Fruit fly (Drosophila melanogaster) whole organism, embryonic: ENCODE measurements around the gene Ubc6.

Source experiments
- Awh ChIP-seq: fragments of 200-800 bp; sonication (Bioruptor generic); IDR thresholded peaks from 2 replicates; pipeline ENCODE4, ENCODE4 v1.3.6; 2022; ENCODE audit warnings: missing biosample characterization, missing genetic modification characterization
- Blimp-1 ChIP-seq: fragments of 200-800 bp; sonication (Bioruptor generic); optimal IDR thresholded peaks from 3 replicates; lab custom pipeline; 2018; ENCODE audit warnings: missing biosample characterization, missing genetic modification characterization, mild to moderate bottlenecking, moderate library complexity, missing genetic modification reagents
- CG10147 ChIP-seq: fragments of 200-800 bp; sonication (Bioruptor generic); optimal IDR thresholded peaks from 2 replicates; lab custom pipeline; 2019; ENCODE audit warnings: missing biosample characterization, mild to moderate bottlenecking, missing genetic modification characterization, moderate library complexity
- CG1024 ChIP-seq: fragments of 200-800 bp; sonication (Bioruptor generic); IDR thresholded peaks from 2 replicates; pipeline ENCODE4 v1.3.6; 2022; ENCODE audit warnings: missing biosample characterization, missing genetic modification characterization
- CG10321 ChIP-seq: fragments of 200-800 bp; sonication (Bioruptor generic); IDR thresholded peaks from 2 replicates; pipeline ENCODE4 v1.3.6; 2022; ENCODE audit warnings: missing biosample characterization, missing genetic modification characterization
- CG10431 ChIP-seq: fragments of 200-800 bp; sonication (Bioruptor generic); optimal IDR thresholded peaks from 3 replicates; lab custom pipeline; 2018; ENCODE audit warnings: missing biosample characterization, mild to moderate bottlenecking, missing genetic modification characterization
- CG12071 ChIP-seq: fragments of 200-800 bp; sonication (Bioruptor generic); optimal IDR thresholded peaks from 3 replicates; lab custom pipeline; 2018; ENCODE audit warnings: missing biosample characterization, mild to moderate bottlenecking, missing genetic modification characterization
- CG13775 ChIP-seq: fragments of 200-800 bp; sonication (Bioruptor generic); optimal IDR thresholded peaks from 3 replicates; lab custom pipeline; 2017; ENCODE audit warnings: missing biosample characterization, mild to moderate bottlenecking, missing genetic modification characterization
- CG13894 ChIP-seq: fragments of 200-800 bp; sonication (Bioruptor generic); optimal IDR thresholded peaks from 3 replicates; lab custom pipeline; 2018; ENCODE audit warnings: missing biosample characterization, mild to moderate bottlenecking, missing genetic modification characterization, moderate library complexity
- CG1647 ChIP-seq: fragments of 200-800 bp; sonication (Bioruptor generic); optimal IDR thresholded peaks from 3 replicates; lab custom pipeline; 2016; ENCODE audit warnings: missing biosample characterization, missing genetic modification characterization
- CG16863 ChIP-seq: fragments of 200-800 bp; sonication (Bioruptor generic); optimal IDR thresholded peaks from 3 replicates; lab custom pipeline; 2016; ENCODE audit warnings: missing biosample characterization, missing genetic modification characterization
- CG17385 ChIP-seq: fragments of 200-800 bp; sonication (Bioruptor generic); optimal IDR thresholded peaks from 3 replicates; lab custom pipeline; 2018; ENCODE audit warnings: missing biosample characterization, mild to moderate bottlenecking, missing genetic modification characterization
- CG17829 ChIP-seq: fragments of 200-800 bp; optimal IDR thresholded peaks from 2 replicates; lab custom pipeline; 2019; ENCODE audit warnings: missing biosample characterization, mild to moderate bottlenecking, missing genetic modification characterization, moderate library complexity
- CG18476 ChIP-seq: fragments of 200-800 bp; sonication (Bioruptor generic); optimal IDR thresholded peaks from 2 replicates; lab custom pipeline; 2016; ENCODE audit warnings: missing biosample characterization, mild to moderate bottlenecking, missing genetic modification characterization
- CG3065 ChIP-seq: fragments of 200-800 bp; sonication (Bioruptor generic); optimal IDR thresholded peaks from 2 replicates; lab custom pipeline; 2016; ENCODE audit warnings: missing biosample characterization, missing genetic modification characterization
- CG31388 ChIP-seq: fragments of 200-800 bp; sonication (Bioruptor generic); optimal IDR thresholded peaks from 2 replicates; lab custom pipeline; 2016; ENCODE audit warnings: missing biosample characterization, missing genetic modification characterization
- CG3838 ChIP-seq: fragments of 200-800 bp; sonication (Bioruptor generic); optimal IDR thresholded peaks from 3 replicates; lab custom pipeline; 2016; ENCODE audit warnings: missing biosample characterization, missing genetic modification characterization
- CG4328 ChIP-seq: fragments of 200-800 bp; sonication (Bioruptor generic); optimal IDR thresholded peaks from 3 replicates; lab custom pipeline; 2017; ENCODE audit warnings: missing biosample characterization, missing genetic modification reagents, missing genetic modification characterization
- CG7963 ChIP-seq: fragments of 200-800 bp; sonication (Bioruptor generic); IDR thresholded peaks from 3 replicates; pipeline ENCODE4 v1.3.6; 2022; ENCODE audit warnings: missing biosample characterization, missing genetic modification characterization; ENCODE audit not compliant: partially characterized antibody
- CG8359 ChIP-seq: fragments of 200-800 bp; sonication (Bioruptor generic); optimal IDR thresholded peaks from 2 replicates; lab custom pipeline; 2017; ENCODE audit warnings: missing biosample characterization, mild to moderate bottlenecking, missing genetic modification characterization, borderline replicate concordance
- CG8924 ChIP-seq: fragments of 200-800 bp; optimal IDR thresholded peaks from 3 replicates; lab custom pipeline; 2019; ENCODE audit warnings: missing biosample characterization, mild to moderate bottlenecking, missing genetic modification characterization, moderate library complexity
- CoRest ChIP-seq: fragments of 200-800 bp; sonication (Bioruptor generic); optimal IDR thresholded peaks from 3 replicates; lab custom pipeline; 2018; ENCODE audit warnings: missing biosample characterization, mild to moderate bottlenecking, missing genetic modification characterization, moderate library complexity
- D ChIP-seq, 2 experiments: fragments of 200-800 bp in 1 of 2; fragments of >200 bp in 1 of 2; sonication (Bioruptor generic) in 1 of 2; optimal IDR thresholded peaks; 2 replicates in 1 of 2; 3 replicates in 1 of 2; lab custom pipeline; 2017; ENCODE audit warnings: mild to moderate bottlenecking in 1 of 2, missing biosample characterization in 1 of 2, missing genetic modification characterization in 1 of 2, missing genetic modification reagents in 1 of 2
- E2f1 ChIP-seq: fragments of 200-800 bp; sonication (Bioruptor generic); IDR thresholded peaks from 2 replicates; pipeline ENCODE4 v1.3.6; 2022; ENCODE audit warnings: missing biosample characterization, missing genetic modification characterization
- Fer3 ChIP-seq: fragments of 200-800 bp; sonication (Bioruptor generic); optimal IDR thresholded peaks from 2 replicates; lab custom pipeline; 2018; ENCODE audit warnings: missing biosample characterization, mild to moderate bottlenecking, missing genetic modification characterization, moderate library complexity
- HLH54F ChIP-seq: fragments of 200-800 bp; sonication (Bioruptor generic); optimal IDR thresholded peaks from 3 replicates; lab custom pipeline; 2016; ENCODE audit warnings: missing biosample characterization, missing genetic modification characterization
- HLHmδ ChIP-seq: fragments of 200-800 bp; sonication (Bioruptor generic); optimal IDR thresholded peaks from 2 replicates; lab custom pipeline; 2018; ENCODE audit warnings: missing biosample characterization, mild to moderate bottlenecking, missing genetic modification characterization, moderate library complexity
- Hr78 ChIP-seq, 2 experiments: fragments of 200-800 bp in 1 of 2; fragments of >200 bp in 1 of 2; sonication (Bioruptor generic) in 1 of 2; optimal IDR thresholded peaks; 2 replicates each; lab custom pipeline; 2017 to 2019; ENCODE audit warnings: missing biosample characterization in 2 of 2, missing genetic modification characterization in 2 of 2, mild to moderate bottlenecking in 1 of 2, moderate library complexity in 1 of 2
- Kr ChIP-seq: fragments of 200-800 bp; sonication (Bioruptor generic); optimal IDR thresholded peaks from 2 replicates; lab custom pipeline; 2017; ENCODE audit warnings: missing biosample characterization, mild to moderate bottlenecking, missing genetic modification characterization
- Optix ChIP-seq: fragments of 200-800 bp; sonication (Bioruptor generic); IDR thresholded peaks from 3 replicates; pipeline ENCODE4 v1.3.6; 2022; ENCODE audit warnings: missing biosample characterization, missing genetic modification characterization
- Ravus ChIP-seq: fragments of 200-800 bp; sonication (Bioruptor generic); IDR thresholded peaks from 2 replicates; pipeline ENCODE4 v1.3.6; 2022; ENCODE audit warnings: missing biosample characterization, missing genetic modification characterization
- Sry-β ChIP-seq: fragments of 200-800 bp; sonication (Bioruptor generic); optimal IDR thresholded peaks from 2 replicates; lab custom pipeline; 2018; ENCODE audit warnings: missing biosample characterization, mild to moderate bottlenecking, missing genetic modification characterization, moderate library complexity
- abd-A ChIP-seq: fragments of 200-800 bp; sonication (Bioruptor generic); optimal IDR thresholded peaks from 3 replicates; lab custom pipeline; 2019; ENCODE audit warnings: missing biosample characterization, mild to moderate bottlenecking, missing genetic modification characterization, moderate library complexity
- cad ChIP-seq: fragments of >200 bp; optimal IDR thresholded peaks from 2 replicates; lab custom pipeline; 2017; ENCODE audit warnings: missing biosample characterization, missing genetic modification characterization
- ci ChIP-seq: fragments of 200-800 bp; sonication (Bioruptor generic); IDR thresholded peaks from 3 replicates; pipeline ENCODE4 v1.3.6; 2022; ENCODE audit warnings: missing biosample characterization, missing genetic modification characterization
- danr ChIP-seq: fragments of 200-800 bp; sonication (Bioruptor generic); IDR thresholded peaks from 2 replicates; pipeline ENCODE4 v1.3.6; 2022; ENCODE audit warnings: missing biosample characterization, missing genetic modification characterization
- en ChIP-seq: fragments of 200-800 bp; sonication (Bioruptor generic); optimal IDR thresholded peaks from 2 replicates; lab custom pipeline; 2016; ENCODE audit warnings: missing biosample characterization, missing genetic modification characterization
- exex ChIP-seq: fragments of 200-800 bp; sonication (Bioruptor generic); optimal IDR thresholded peaks from 4 replicates; lab custom pipeline; 2018; ENCODE audit warnings: missing biosample characterization, mild to moderate bottlenecking, missing genetic modification characterization, moderate library complexity
- eyg ChIP-seq: fragments of 200-800 bp; sonication (Bioruptor generic); optimal IDR thresholded peaks from 3 replicates; lab custom pipeline; 2016; ENCODE audit warnings: missing biosample characterization, missing genetic modification characterization
- gcm ChIP-seq: fragments of 200-800 bp; sonication (Bioruptor generic); optimal IDR thresholded peaks from 2 replicates; lab custom pipeline; 2019; ENCODE audit warnings: missing biosample characterization, mild to moderate bottlenecking, missing genetic modification characterization, moderate library complexity
- gem ChIP-seq: fragments of 200-800 bp; sonication (Bioruptor generic); optimal IDR thresholded peaks from 2 replicates; lab custom pipeline; 2019; ENCODE audit warnings: missing biosample characterization, mild to moderate bottlenecking, missing genetic modification characterization, moderate library complexity
- kni ChIP-seq: fragments of 200-800 bp; sonication (Bioruptor generic); optimal IDR thresholded peaks from 3 replicates; lab custom pipeline; 2017; ENCODE audit warnings: mild to moderate bottlenecking, missing biosample characterization, missing genetic modification reagents, missing genetic modification characterization
- otp ChIP-seq: fragments of 200-800 bp; sonication (Bioruptor generic); IDR thresholded peaks from 3 replicates; pipeline ENCODE4, ENCODE4 v1.3.6; 2022; ENCODE audit warnings: missing biosample characterization, missing genetic modification characterization
- pnt ChIP-seq: fragments of 200-800 bp; sonication (Bioruptor generic); optimal IDR thresholded peaks from 3 replicates; lab custom pipeline; 2016; ENCODE audit warnings: missing biosample characterization, missing genetic modification characterization
- salm ChIP-seq: fragments of 200-800 bp; sonication (Bioruptor generic); optimal IDR thresholded peaks from 2 replicates; lab custom pipeline; 2018; ENCODE audit warnings: missing biosample characterization, mild to moderate bottlenecking, missing genetic modification characterization
- shn ChIP-seq: fragments of 200-800 bp; sonication (Bioruptor generic); optimal IDR thresholded peaks from 3 replicates; lab custom pipeline; 2016; ENCODE audit warnings: missing biosample characterization, missing genetic modification characterization
- sqz ChIP-seq: fragments of 200-800 bp; sonication (Bioruptor generic); optimal IDR thresholded peaks from 3 replicates; lab custom pipeline; 2018; ENCODE audit warnings: missing biosample characterization, mild to moderate bottlenecking, missing genetic modification characterization
- ssp ChIP-seq: fragments of 200-800 bp; sonication (Bioruptor generic); IDR thresholded peaks from 2 replicates; pipeline ENCODE4 v1.3.6; 2022; ENCODE audit warnings: missing biosample characterization, missing genetic modification characterization

Gene Ubc6

dm6 chr3R:4995549-4996277, 43.2 kb upstream of the Ubc6 start (continued):
- TF ChIP-seq CG10431 (GFP tag; lab: Kevin White, UChicago) (no peak), CG4328 (peak; percentile 34), CG13894 (tag; lab: Kevin White, UChicago) (no peak), HLH54F (GFP tag; lab: Kevin White, UChicago) (no peak), CG31388 (GFP tag; lab: Kevin White, UChicago) (no peak), CG17829 (tag; lab: Kevin White, UChicago) (peak; percentile 16), Blimp-1 (GFP tag; lab: Kevin White, UChicago) (no peak), exex (tag; lab: Kevin White, UChicago) (peak; percentile 3), danr (GFP tag; lab: Robert Waterston, UW) (no peak), gem (tag; lab: Kevin White, UChicago) (peak; percentile 51), Awh (GFP tag; lab: Robert Waterston, UW) (no peak), Optix (GFP tag; lab: Robert Waterston, UW) (no peak), pnt (GFP tag; lab: Kevin White, UChicago) (peak; percentile 6), CG8359 (peak; percentile 12), Fer3 (tag; lab: Kevin White, UChicago) (no peak), abd-A (tag; lab: Kevin White, UChicago) (peak; percentile 13), CG16863 (GFP tag; lab: Kevin White, UChicago) (peak; percentile 5), en (no peak), Ravus (GFP tag; lab: Robert Waterston, UW) (no peak), CG10321 (no peak; the same call in 1 of the 2 replicates)

DNA sequence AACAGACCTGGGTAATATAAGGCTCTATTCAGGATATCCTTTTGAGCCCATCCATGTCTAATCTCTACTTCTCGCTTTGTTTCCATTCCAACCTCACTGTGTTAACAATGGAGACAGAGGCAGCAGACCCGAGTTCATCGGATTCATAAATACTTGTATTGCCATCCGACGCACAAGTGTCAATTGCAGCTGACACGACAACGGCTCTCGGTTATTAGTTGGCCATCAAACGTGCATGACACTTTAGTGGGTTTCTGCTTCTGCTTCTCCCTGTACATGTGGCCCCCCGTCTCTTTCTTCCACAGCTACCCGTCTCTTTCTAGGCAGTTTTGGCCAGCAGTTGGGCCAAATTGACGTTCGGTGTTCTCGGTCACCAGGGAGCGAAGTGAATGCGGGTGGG, 42.2 kb upstream of the Ubc6 start:
- peak; percentile 18 for TF ChIP-seq HLHmδ (GFP tag; lab: Kevin White, UChicago)
- TF ChIP-seq E2f1: no peak
- peak; percentile 37 for TF ChIP-seq Sry-β
- no peak for TF ChIP-seq salm (tag; lab: Kevin White, UChicago)
- TF ChIP-seq CG1024: peak; percentile 26; the same call in 1 of the 2 replicates
- no peak for TF ChIP-seq CG1647 (GFP tag; lab: Kevin White, UChicago)
- no peak for TF ChIP-seq CG7963 (GFP tag; lab: Robert Waterston, UW)
- no peak for TF ChIP-seq sqz
- no peak for TF ChIP-seq CG8924 (tag; lab: Kevin White, UChicago)
- no peak for TF ChIP-seq CoRest
- TF ChIP-seq gcm (GFP tag; lab: Kevin White, UChicago): peak; percentile 2
- TF ChIP-seq CG3065 (GFP tag; lab: Kevin White, UChicago): no peak
- peak; percentile 80 for TF ChIP-seq Kr
- no peak for TF ChIP-seq ssp
- TF ChIP-seq CG17829 (tag; lab: Kevin White, UChicago): peak; percentile 13
- TF ChIP-seq CG18476 (GFP tag; lab: Kevin White, UChicago): no peak
- TF ChIP-seq cad (GFP tag; lab: Kevin White, UChicago): peak; percentile 31
- TF ChIP-seq otp (GFP tag; lab: Robert Waterston, UW): 0 out of 3 replicates have a peak, but pooled peaks have one; percentile 43
- peak; percentile 26 for TF ChIP-seq CG17385 (GFP tag; lab: Kevin White, UChicago)
- TF ChIP-seq CG12071: no peak
- TF ChIP-seq kni (GFP tag; lab: Kevin White, UChicago): peak; percentile 51
- TF ChIP-seq Hr78 (GFP tag; optimal IDR thresholded peaks at IDR 0.05; lab: Kevin White, UChicago): peak in 1 of 2 experiments; percentile 34
- TF ChIP-seq shn (GFP tag; lab: Kevin White, UChicago): no peak
- TF ChIP-seq CG10147 (GFP tag; lab: Kevin White, UChicago): no peak
- TF ChIP-seq eyg: no peak
- peak; percentile 18 for TF ChIP-seq D (optimal IDR thresholded peaks at IDR 0.05; lab: Kevin White, UChicago)
- no peak for TF ChIP-seq D (GFP tag; optimal IDR thresholded peaks at IDR 0.05; lab: Kevin White, UChicago)
- TF ChIP-seq CG13775: no peak
- TF ChIP-seq ci (GFP tag; lab: Robert Waterston, UW): 0 out of 3 replicates have a peak, but pooled peaks have one; percentile 9
- no peak for TF ChIP-seq CG4328
- no peak for TF ChIP-seq CG3838 (GFP tag; lab: Kevin White, UChicago)
